Worm (Caenorhabditis elegans): ENCODE measurements around the gene npp-5.

npp-5 gene

DNA sequence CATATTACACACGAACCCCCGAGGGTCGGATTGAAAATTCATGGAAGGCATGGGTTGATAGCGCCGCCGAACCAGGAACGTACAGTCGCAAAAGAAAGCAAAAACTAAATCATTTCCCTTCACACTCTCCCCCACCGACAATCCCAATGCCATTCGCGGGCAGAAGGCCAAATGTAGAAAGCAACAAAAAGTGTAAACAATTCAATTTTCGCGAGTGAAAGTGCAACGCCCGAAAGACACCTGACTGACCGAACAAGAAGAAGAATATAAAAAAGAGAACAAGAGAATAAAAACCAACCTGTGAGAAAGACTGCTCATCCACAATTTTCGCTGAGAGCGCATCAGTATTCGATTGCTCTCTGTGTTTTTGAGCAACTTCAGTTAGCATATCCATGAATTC lies 18.1 kb upstream of the npp-5 start:
- TF ChIP-seq hnd-1 (tag; optimal IDR thresholded peaks at IDR 0.05) (no peak), tbx-11 (GFP tag; IDR thresholded peaks at IDR 0.05) (no peak), hmg-4 (GFP tag; optimal IDR thresholded peaks at IDR 0.05) (no peak), ceh-13 (GFP tag; optimal IDR thresholded peaks at IDR 0.05) (no peak), tra-4 (tag; optimal IDR thresholded peaks at IDR 0.05) (no peak), ceh-36 (tag; optimal IDR thresholded peaks at IDR 0.05) (no peak), aly-1 (tag; optimal IDR thresholded peaks at IDR 0.05) (no peak), sea-1 (GFP tag; conservative IDR thresholded peaks at IDR 0.05) (no peak), F13C5.2 (tag; optimal IDR thresholded peaks at IDR 0.05) (no peak), scrt-1 (GFP tag; IDR thresholded peaks at IDR 0.05) (no peak), ama-1 (optimal IDR thresholded peaks at IDR 0.05) (no peak), B0310.2 (tag; optimal IDR thresholded peaks at IDR 0.05) (no peak), hmbx-1 (tag; optimal IDR thresholded peaks at IDR 0.05) (no peak), flt-1 (GFP tag; IDR thresholded peaks at IDR 0.05) (no peak), ets-7 (tag; optimal IDR thresholded peaks at IDR 0.05) (no peak), pes-1 (GFP tag; IDR thresholded peaks at IDR 0.05) (no peak)

DNA sequence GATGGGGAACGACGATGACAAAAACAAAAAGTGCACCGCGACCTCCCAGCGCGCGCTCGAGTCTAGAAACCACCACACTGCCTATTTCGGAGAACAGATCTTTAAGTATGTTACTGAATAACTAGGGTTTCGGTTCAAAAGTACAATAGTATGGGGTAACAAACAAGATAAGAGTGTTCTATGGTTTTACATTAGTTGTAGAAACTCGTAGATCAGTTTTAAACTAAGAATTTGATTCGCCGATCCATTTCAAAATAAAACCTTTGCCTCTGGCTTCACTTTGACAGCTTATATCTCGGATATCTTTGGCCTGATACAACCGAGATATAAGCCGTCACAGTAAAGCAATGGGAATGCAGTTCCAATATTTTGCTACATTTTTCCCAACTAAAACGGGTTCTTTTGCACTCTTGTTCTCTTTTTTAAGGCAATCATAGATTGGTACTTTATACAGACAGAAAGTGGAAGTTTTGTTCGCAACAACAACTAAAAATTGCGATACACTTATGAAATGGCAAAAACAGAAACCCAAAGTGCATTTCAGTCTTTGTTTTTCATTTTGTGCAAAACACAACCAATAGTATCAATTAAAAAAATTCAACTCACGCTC lies 16.8 kb upstream of the npp-5 start:
- TF ChIP-seq pes-1 (GFP tag; IDR thresholded peaks at IDR 0.05), result no peak
- TF ChIP-seq tbx-37 (GFP tag; conservative IDR thresholded peaks at IDR 0.05), result no peak
- TF ChIP-seq flt-1 (GFP tag; IDR thresholded peaks at IDR 0.05), result no peak
- no peak for TF ChIP-seq ets-7 (tag; optimal IDR thresholded peaks at IDR 0.05)
- TF ChIP-seq tra-4 (tag; optimal IDR thresholded peaks at IDR 0.05), result no peak
- TF ChIP-seq sea-1 (GFP tag; conservative IDR thresholded peaks at IDR 0.05), result no peak
- TF ChIP-seq F13C5.2 (tag; optimal IDR thresholded peaks at IDR 0.05), result no peak
- no peak for TF ChIP-seq scrt-1 (GFP tag; IDR thresholded peaks at IDR 0.05)
- TF ChIP-seq ceh-36 (tag; optimal IDR thresholded peaks at IDR 0.05), result no peak
- no peak for TF ChIP-seq aly-1 (tag; optimal IDR thresholded peaks at IDR 0.05)
- TF ChIP-seq ama-1 (optimal IDR thresholded peaks at IDR 0.05), result no peak
- TF ChIP-seq hmg-4 (GFP tag; optimal IDR thresholded peaks at IDR 0.05), result no peak

DNA sequence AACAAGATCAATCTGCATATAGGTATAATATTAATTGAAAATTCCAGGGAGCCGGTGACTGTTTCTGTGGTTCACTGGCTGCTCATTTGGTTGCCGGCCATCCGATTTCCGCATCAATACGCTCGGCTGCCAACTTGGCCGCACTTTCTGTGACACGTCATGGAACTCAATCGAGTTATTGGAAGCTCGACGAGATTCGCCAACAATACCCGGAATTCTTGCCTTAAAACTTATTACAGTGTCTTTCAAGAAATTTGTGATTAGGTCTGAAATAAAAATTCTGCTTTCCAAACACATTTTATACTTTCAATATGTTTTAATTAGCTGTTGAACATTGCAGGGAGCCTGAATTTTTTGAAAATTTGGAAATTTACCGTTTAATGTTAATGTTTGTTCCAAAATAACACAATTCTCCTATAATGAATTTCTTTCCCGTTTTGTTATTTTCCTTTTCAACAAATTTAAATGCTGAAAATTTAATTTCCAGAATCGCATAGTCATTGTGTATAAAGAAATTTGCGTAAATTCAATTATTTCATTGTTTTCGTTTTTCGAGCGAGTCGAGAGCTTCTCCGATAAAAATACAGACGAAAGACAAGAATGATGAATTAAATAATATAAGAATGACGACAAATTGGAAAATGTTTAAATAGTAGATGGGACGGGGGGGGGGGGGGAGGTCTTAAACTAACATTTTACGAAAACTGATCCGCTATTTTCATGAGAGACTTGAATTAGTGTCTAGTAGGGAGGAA lies 14.7 kb upstream of the npp-5 start:
- TF ChIP-seq ceh-36 (tag; optimal IDR thresholded peaks at IDR 0.05) (peak; percentile 9), tra-4 (tag; optimal IDR thresholded peaks at IDR 0.05) (no peak)

ce11 chrII:11612034-11612723 lies 12.6 kb upstream of the npp-5 start, which contains the start of gene F07A11.5:
F07A11.5 (plus strand) TSS chrII:11612300.
- TF ChIP-seq ceh-13 (GFP tag; optimal IDR thresholded peaks at IDR 0.05) (no peak), hmg-4 (GFP tag; optimal IDR thresholded peaks at IDR 0.05) (no peak), F13C5.2 (tag; optimal IDR thresholded peaks at IDR 0.05) (no peak), sea-1 (GFP tag; conservative IDR thresholded peaks at IDR 0.05) (no peak), tbx-37 (GFP tag; conservative IDR thresholded peaks at IDR 0.05) (no peak), ets-7 (tag; optimal IDR thresholded peaks at IDR 0.05) (no peak), flt-1 (GFP tag; IDR thresholded peaks at IDR 0.05) (no peak)

ce11 chrII:11611462-11611861 lies 11.9 kb upstream of the npp-5 start:
- no peak for TF ChIP-seq ceh-13 (GFP tag; optimal IDR thresholded peaks at IDR 0.05)
- TF ChIP-seq F13C5.2 (tag; optimal IDR thresholded peaks at IDR 0.05), result no peak
- TF ChIP-seq tra-4 (tag; optimal IDR thresholded peaks at IDR 0.05), result no peak
- TF ChIP-seq tbx-37 (GFP tag; conservative IDR thresholded peaks at IDR 0.05), result no peak

- no peak for TF ChIP-seq scrt-1 (GFP tag; IDR thresholded peaks at IDR 0.05)
- TF ChIP-seq ceh-13 (GFP tag; optimal IDR thresholded peaks at IDR 0.05), result no peak
- no peak for TF ChIP-seq hmg-4 (GFP tag; optimal IDR thresholded peaks at IDR 0.05)
- TF ChIP-seq hnd-1 (tag; optimal IDR thresholded peaks at IDR 0.05), result no peak
- TF ChIP-seq tbx-11 (GFP tag; IDR thresholded peaks at IDR 0.05), result no peak
- TF ChIP-seq B0310.2 (tag; optimal IDR thresholded peaks at IDR 0.05), result no peak
- TF ChIP-seq hmbx-1 (tag; optimal IDR thresholded peaks at IDR 0.05), result no peak
Observed at ce11 chrII:11604613-11605012, 5.0 kb upstream of the npp-5 start.

ce11 chrII:11602387-11602960 lies 2.9 kb upstream of the npp-5 start:
- TF ChIP-seq ama-1 (optimal IDR thresholded peaks at IDR 0.05) (no peak), tbx-37 (GFP tag; conservative IDR thresholded peaks at IDR 0.05) (no peak), pes-1 (GFP tag; IDR thresholded peaks at IDR 0.05) (no peak), hmg-4 (GFP tag; optimal IDR thresholded peaks at IDR 0.05) (no peak), aly-1 (tag; optimal IDR thresholded peaks at IDR 0.05) (no peak), ceh-13 (GFP tag; optimal IDR thresholded peaks at IDR 0.05) (no peak), F13C5.2 (tag; optimal IDR thresholded peaks at IDR 0.05) (no peak), ets-7 (tag; optimal IDR thresholded peaks at IDR 0.05) (no peak), tbx-11 (GFP tag; IDR thresholded peaks at IDR 0.05) (no peak), B0310.2 (tag; optimal IDR thresholded peaks at IDR 0.05) (no peak), scrt-1 (GFP tag; IDR thresholded peaks at IDR 0.05) (no peak), ceh-36 (tag; optimal IDR thresholded peaks at IDR 0.05) (no peak), hnd-1 (tag; optimal IDR thresholded peaks at IDR 0.05) (no peak)

All from whole organism, early embryonic.